Worm (Caenorhabditis elegans) whole organism, L4 larva: ENCODE measurements around the gene F53F8.4.

Source experiments
- F37D6.2 ChIP-seq: sonication (generic microtip); optimal IDR thresholded peaks from 2 replicates; lab custom pipeline; 2016; ENCODE audit warnings: mild to moderate bottlenecking, missing genetic modification characterization, missing compliant biosample characterization
- daf-8 ChIP-seq: fragments of 200-800 bp; sonication (Bioruptor generic); IDR thresholded peaks from 2 replicates; pipeline ENCODE4 v1.3.6; 2022; ENCODE audit warnings: missing genetic modification characterization, missing compliant biosample characterization
- lir-3 ChIP-seq: sonication (generic microtip); optimal IDR thresholded peaks from 2 replicates; lab custom pipeline; 2016; ENCODE audit warnings: mild to moderate bottlenecking, missing genetic modification characterization, missing compliant biosample characterization
- set-16 ChIP-seq: fragments of 200-800 bp; sonication (Bioruptor generic); IDR thresholded peaks from 2 replicates; pipeline ENCODE4 v1.3.6; 2022; ENCODE audit warnings: missing genetic modification reagents, missing genetic modification characterization, missing compliant biosample characterization
- skn-1 ChIP-seq: fragments of 150-350 bp; optimal IDR thresholded peaks from 2 replicates; lab custom pipeline; 2014; ENCODE audit warnings: missing biosample characterization, missing genetic modification characterization
- unc-62 ChIP-seq, 3 experiments: fragments of 150-350 bp in 1 of 3; sonication (generic microtip); optimal IDR thresholded peaks in 2 of 3; peaks in 1 of 3; 1 replicate in 1 of 3; 2 replicates in 2 of 3; lab custom pipeline; 2014 to 2017; ENCODE audit warnings: missing biosample characterization in 3 of 3, missing genetic modification characterization in 3 of 3, missing genetic modification reagents in 3 of 3, missing genotype in 1 of 3
- ztf-7 ChIP-seq: fragments of 150-350 bp; optimal IDR thresholded peaks from 2 replicates; lab custom pipeline; 2014; ENCODE audit warnings: missing biosample characterization, missing genetic modification characterization

DNA sequence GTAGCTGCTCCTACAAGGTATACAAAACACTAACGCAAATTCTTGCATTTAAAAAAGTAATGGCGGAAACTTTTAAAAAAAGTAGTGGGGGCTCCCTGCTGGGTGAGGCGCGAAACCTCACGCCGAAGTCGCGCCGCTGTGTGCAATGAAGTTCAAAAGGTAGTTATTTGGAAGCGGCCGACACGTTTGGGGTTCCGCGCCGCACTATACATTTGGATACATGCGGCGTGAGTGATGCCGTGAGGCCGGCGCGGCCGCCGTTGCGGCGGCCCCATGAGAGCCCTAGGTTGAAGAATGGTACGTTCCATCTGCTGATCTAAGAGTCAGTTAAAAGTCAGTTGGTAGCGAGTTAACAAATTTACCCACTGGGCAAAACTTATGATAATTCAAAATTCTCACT is 9.7 kb downstream of the F53F8.4 start:
- TF ChIP-seq unc-62 (GFP tag; optimal IDR thresholded peaks at IDR 0.05 in 1 of 2; lab: Kevin White, UChicago) (no peak), unc-62 (tag; optimal IDR thresholded peaks at IDR 0.05; lab: Kevin White, UChicago) (no peak), F37D6.2 (tag; lab: Kevin White, UChicago) (no peak), skn-1 (tag; lab: Kevin White, UChicago) (no peak), lir-3 (tag; lab: Kevin White, UChicago) (no peak), daf-8 (GFP tag; lab: Robert Waterston, UW) (no peak), set-16 (GFP tag; lab: Robert Waterston, UW) (peak; percentile 63), ztf-7 (no peak)
